Fruit fly (Drosophila melanogaster): ENCODE measurements around the gene CG10570.

DNA sequence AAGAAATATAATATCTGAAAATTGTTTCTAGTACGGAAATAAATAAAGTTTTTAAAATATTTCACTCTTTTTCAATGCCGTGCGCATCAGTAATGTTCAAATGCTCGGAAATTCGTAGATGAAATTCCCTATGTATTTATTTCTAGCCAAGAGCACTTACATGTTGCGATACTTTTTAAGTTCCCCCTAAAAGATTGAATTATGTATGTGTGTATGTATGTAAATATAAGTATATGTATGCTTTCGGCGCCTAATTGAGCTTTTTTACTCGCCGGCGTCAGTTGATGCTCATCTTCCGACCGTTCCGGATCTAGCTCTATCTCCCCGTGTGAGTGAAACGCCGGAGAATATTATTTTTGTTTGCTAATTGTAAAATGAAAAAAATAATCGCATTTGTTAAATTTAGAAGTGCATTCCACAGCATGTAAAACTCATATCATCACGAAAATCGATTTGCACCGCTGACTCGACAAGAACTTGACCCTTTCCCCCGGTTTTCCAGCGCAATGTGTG lies 15.5 kb upstream of the CG10570 start, which contains the start of gene Ugt36E1:
- TF ChIP-seq insv (optimal IDR thresholded peaks at IDR 0.05) (no peak), Myc (optimal IDR thresholded peaks at IDR 0.05) (no peak), psq (optimal IDR thresholded peaks at IDR 0.05) (no peak)

All from Kc167 (cell line).